Fruit fly (Drosophila melanogaster): ENCODE measurements around the gene CG10375.
A peak's percentile ranks its signal among the peaks of the same experiment; 100 is the strongest.

DNA sequence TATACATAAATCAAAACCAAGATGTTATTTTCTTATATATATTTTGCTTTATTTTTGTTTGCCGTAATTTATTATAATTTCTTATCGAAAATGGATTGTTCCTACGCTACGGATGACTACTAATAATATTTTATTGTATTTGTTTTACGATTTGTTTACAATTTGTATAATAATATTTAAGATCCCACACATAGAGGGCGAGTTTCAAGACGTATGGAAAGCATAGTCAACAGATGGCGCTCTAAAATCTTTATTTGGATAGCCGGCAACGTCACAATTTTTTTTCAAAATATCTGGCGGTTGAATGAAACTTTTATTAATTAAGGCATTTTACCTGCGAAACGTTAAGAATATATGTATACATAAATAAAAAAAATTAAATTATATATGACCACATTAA, 45.6 kb upstream of the CG10375 start:
- TF ChIP-seq CG18599 (GFP tag; optimal IDR thresholded peaks at IDR 0.05) (no peak), CG10431 (GFP tag; optimal IDR thresholded peaks at IDR 0.05) (no peak), sd (tag; optimal IDR thresholded peaks at IDR 0.05) (peak; percentile 21), fd102C (GFP tag; optimal IDR thresholded peaks at IDR 0.05) (no peak), nmo (GFP tag; optimal IDR thresholded peaks at IDR 0.05) (peak; percentile 50), CG14710 (tag; optimal IDR thresholded peaks at IDR 0.05) (peak; percentile 14)

All from whole organism, embryonic.